Fruit fly (Drosophila melanogaster): ENCODE results near the gene CycD.
A peak's percentile ranks its signal among the peaks of the same experiment; 100 is the strongest.

The CycD gene

dm6 chrX:15859869-15860268 is 49.6 kb downstream of the CycD start, which contains the start of gene Gbeta13F (continued):
- peak; percentile 52; the same call in 2 of the 3 replicates for TF ChIP-seq hb (GFP tag; IDR thresholded peaks at IDR 0.05; ENCODE audit: partially characterized antibody)
- TF ChIP-seq amos (GFP tag; IDR thresholded peaks at IDR 0.05; ENCODE audit: partially characterized antibody): peak; percentile 78; the same call in 1 of the 2 replicates
- no peak for TF ChIP-seq emc (GFP tag; optimal IDR thresholded peaks at IDR 0.05)
- TF ChIP-seq vnd (GFP tag; IDR thresholded peaks at IDR 0.05; ENCODE audit: partially characterized antibody): peak; percentile 55; the same call in 2 of the 3 replicates
- peak; percentile 6 for TF ChIP-seq CG9797 (GFP tag; optimal IDR thresholded peaks at IDR 0.05)
- peak; percentile 57 for TF ChIP-seq Ptx1 (GFP tag; IDR thresholded peaks at IDR 0.05)
- peak; percentile 31; the same call in 1 of the 4 replicates for TF ChIP-seq Gug (GFP tag; IDR thresholded peaks at IDR 0.05)
- peak; percentile 60 for TF ChIP-seq slbo (GFP tag; IDR thresholded peaks at IDR 0.05)
- peak; percentile 69 for TF ChIP-seq CG17802 (tag; optimal IDR thresholded peaks at IDR 0.05)
- TF ChIP-seq Tbp (GFP tag; optimal IDR thresholded peaks at IDR 0.05): no peak
- TF ChIP-seq CG9932 (GFP tag; IDR thresholded peaks at IDR 0.05): peak; percentile 55
- peak; percentile 84 for TF ChIP-seq Dref (GFP tag; IDR thresholded peaks at IDR 0.05)
- TF ChIP-seq NC2β (GFP tag; optimal IDR thresholded peaks at IDR 0.05): no peak
- TF ChIP-seq HLH4C (GFP tag; IDR thresholded peaks at IDR 0.05; ENCODE audit: partially characterized antibody): peak; percentile 59
- peak; percentile 59 for TF ChIP-seq Bgb (GFP tag; IDR thresholded peaks at IDR 0.05; ENCODE audit: partially characterized antibody)
- TF ChIP-seq CG1603 (tag; optimal IDR thresholded peaks at IDR 0.05): peak; percentile 29
- no peak for TF ChIP-seq CG6765 (GFP tag; optimal IDR thresholded peaks at IDR 0.05)
- peak; percentile 51 for TF ChIP-seq pzg (GFP tag; optimal IDR thresholded peaks at IDR 0.05)
- TF ChIP-seq CG8388 (GFP tag; optimal IDR thresholded peaks at IDR 0.05): no peak
- no peak for TF ChIP-seq pan (optimal IDR thresholded peaks at IDR 0.05)
- peak in 1 of 2 experiments; percentile 21 for TF ChIP-seq pan (GFP tag; optimal IDR thresholded peaks at IDR 0.05 in 1 of 2, IDR thresholded peaks at IDR 0.05 in 1 of 2)
- no peak for TF ChIP-seq HmgD (GFP tag; optimal IDR thresholded peaks at IDR 0.05)
- TF ChIP-seq sens (GFP tag): peak; percentile 17
- peak; percentile 42; the same call in 2 of the 3 replicates for TF ChIP-seq knrl (GFP tag; IDR thresholded peaks at IDR 0.05; ENCODE audit: partially characterized antibody)
- peak; percentile 37; the same call in 1 of the 3 replicates for TF ChIP-seq CG14860 (GFP tag; IDR thresholded peaks at IDR 0.05; ENCODE audit: partially characterized antibody)
- TF ChIP-seq trh (GFP tag; optimal IDR thresholded peaks at IDR 0.05): no peak
- peak; percentile 73 for TF ChIP-seq Med (GFP tag)
- no peak for TF ChIP-seq gce (GFP tag; IDR thresholded peaks at IDR 0.05)
- TF ChIP-seq vvl (GFP tag; IDR thresholded peaks at IDR 0.05): peak; percentile 24; the same call in 1 of the 2 replicates
- TF ChIP-seq dan (GFP tag; IDR thresholded peaks at IDR 0.05): no peak
- peak; percentile 19; the same call in 1 of the 2 replicates for TF ChIP-seq CG14441 (GFP tag; IDR thresholded peaks at IDR 0.05)
- no peak for TF ChIP-seq hth (optimal IDR thresholded peaks at IDR 0.05)
- TF ChIP-seq CG8290 (GFP tag; optimal IDR thresholded peaks at IDR 0.05): no peak
- peak in 1 of 2 experiments; percentile 66 for TF ChIP-seq CG8290 (tag; optimal IDR thresholded peaks at IDR 0.05)
- peak; percentile 20; the same call in 1 of the 2 replicates for TF ChIP-seq E2f2 (GFP tag; IDR thresholded peaks at IDR 0.05)
- peak; percentile 33 for TF ChIP-seq stwl (tag; optimal IDR thresholded peaks at IDR 0.05)
- TF ChIP-seq BEAF-32 (GFP tag; optimal IDR thresholded peaks at IDR 0.05): peak; percentile 70
- peak; percentile 0 for TF ChIP-seq CG2712 (tag; optimal IDR thresholded peaks at IDR 0.05)
- peak; percentile 53 for TF ChIP-seq CG42726 (GFP tag; IDR thresholded peaks at IDR 0.05; ENCODE audit: partially characterized antibody)
- TF ChIP-seq ssp (GFP tag; IDR thresholded peaks at IDR 0.05): peak; percentile 83
- TF ChIP-seq MESR4 (GFP tag; optimal IDR thresholded peaks at IDR 0.05): peak; percentile 76
- peak; percentile 0 for TF ChIP-seq Lhr (GFP tag; optimal IDR thresholded peaks at IDR 0.05)
- peak; percentile 0 for TF ChIP-seq CoRest (tag; optimal IDR thresholded peaks at IDR 0.05)
- no peak for TF ChIP-seq CG3163 (GFP tag; optimal IDR thresholded peaks at IDR 0.05)

Measured in whole organism, embryonic.